Worm (Caenorhabditis elegans) whole organism, L4 larva: ENCODE results near the gene K09E9.3.

Source experiments
- F10B5.3 ChIP-seq: sonication (generic microtip); optimal IDR thresholded peaks from 2 replicates; lab custom pipeline; 2016; ENCODE audit warnings: mild to moderate bottlenecking, missing genetic modification characterization, missing compliant biosample characterization
- F37D6.2 ChIP-seq: sonication (generic microtip); optimal IDR thresholded peaks from 2 replicates; lab custom pipeline; 2016; ENCODE audit warnings: mild to moderate bottlenecking, missing genetic modification characterization, missing compliant biosample characterization
- R02D3.7 ChIP-seq: fragments of 150-350 bp; sonication (generic microtip); optimal IDR thresholded peaks from 3 replicates; lab custom pipeline; 2014; ENCODE audit warnings: missing biosample characterization, missing genetic modification characterization
- T26A8.4 ChIP-seq: fragments of 200-800 bp; sonication (Bioruptor generic); IDR thresholded peaks from 2 replicates; pipeline ENCODE4 v1.3.6; 2022; ENCODE audit warnings: missing genetic modification characterization, missing compliant biosample characterization
- Y105C5A.15 ChIP-seq: fragments of 200-800 bp; sonication (Bioruptor generic); IDR thresholded peaks from 2 replicates; pipeline ENCODE4 v1.3.6; 2022; ENCODE audit warnings: missing genetic modification characterization, missing compliant biosample characterization
- Y48G9A.11 ChIP-seq: fragments of 200-800 bp; sonication (Bioruptor generic); IDR thresholded peaks from 2 replicates; pipeline ENCODE4 v1.3.6; 2022; ENCODE audit warnings: missing genetic modification reagents, missing genetic modification characterization, missing compliant biosample characterization
- Y5F2A.4 ChIP-seq: fragments of 200-800 bp; sonication (Bioruptor generic); optimal IDR thresholded peaks from 2 replicates; lab custom pipeline; 2018; ENCODE audit warnings: mild to moderate bottlenecking, missing genetic modification characterization, missing compliant biosample characterization
- ZK337.2 ChIP-seq: fragments of 200-800 bp; sonication (Bioruptor generic); IDR thresholded peaks from 2 replicates; pipeline ENCODE4 v1.3.6; 2022; ENCODE audit warnings: missing genetic modification reagents, missing genetic modification characterization, missing compliant biosample characterization
- ZK546.5 ChIP-seq, 2 experiments: sonication (generic microtip); optimal IDR thresholded peaks; 2 replicates each; lab custom pipeline; 2017; ENCODE audit warnings: missing biosample characterization in 2 of 2, missing genetic modification characterization in 2 of 2
- aha-1 ChIP-seq: fragments of 150-350 bp; peaks from one replicate; lab custom pipeline; 2014; ENCODE audit warnings: missing biosample characterization, missing genetic modification characterization
- aly-2 ChIP-seq: sonication (generic microtip); optimal IDR thresholded peaks from 2 replicates; lab custom pipeline; 2018; ENCODE audit warnings: missing biosample characterization, missing genetic modification characterization
- ama-1 ChIP-seq: fragments of 150-350 bp; optimal IDR thresholded peaks from 2 replicates; lab custom pipeline; 2014; ENCODE audit warnings: inconsistent platforms, mixed read lengths
- arid-1 ChIP-seq: fragments of 200-800 bp; sonication (Bioruptor generic); conservative IDR thresholded peaks from 2 replicates; pipeline ENCODE4 v1.3.6; 2022; ENCODE audit warnings: missing genetic modification reagents, missing genetic modification characterization, missing compliant biosample characterization
- ceh-28 ChIP-seq: fragments of 150-350 bp; optimal IDR thresholded peaks from 2 replicates; lab custom pipeline; 2014; ENCODE audit warnings: missing biosample characterization, missing genetic modification reagents, missing genetic modification characterization
- ceh-44 ChIP-seq: fragments of 200-800 bp; sonication (Bioruptor generic); IDR thresholded peaks from 2 replicates; pipeline ENCODE4 v1.3.6; 2022; ENCODE audit warnings: missing genetic modification reagents, missing genetic modification characterization, missing compliant biosample characterization
- dmd-9 ChIP-seq: fragments of 200-800 bp; sonication (Bioruptor generic); IDR thresholded peaks from 2 replicates; pipeline ENCODE4 v1.3.6; 2022; ENCODE audit warnings: missing genetic modification reagents, missing genetic modification characterization, missing compliant biosample characterization
- dpl-1 ChIP-seq: fragments of 150-350 bp; optimal IDR thresholded peaks from 2 replicates; lab custom pipeline; 2014; ENCODE audit warnings: missing biosample characterization, missing genetic modification reagents, missing genetic modification characterization
- egl-27 ChIP-seq: sonication (generic microtip); optimal IDR thresholded peaks from 3 replicates; lab custom pipeline; 2017; ENCODE audit warnings: missing biosample characterization, missing genetic modification reagents, missing genetic modification characterization
- fkh-10 ChIP-seq: fragments of 150-350 bp; optimal IDR thresholded peaks from 2 replicates; lab custom pipeline; 2014; ENCODE audit warnings: missing biosample characterization, missing genetic modification reagents, missing genetic modification characterization
- fos-1 ChIP-seq: fragments of 150-350 bp; optimal IDR thresholded peaks from 2 replicates; lab custom pipeline; 2014; ENCODE audit warnings: missing biosample characterization, missing genetic modification characterization
- hlh-11 ChIP-seq: fragments of 200-800 bp; sonication (Bioruptor generic); optimal IDR thresholded peaks from 2 replicates; lab custom pipeline; 2018; ENCODE audit warnings: mild to moderate bottlenecking, missing genetic modification characterization, missing compliant biosample characterization
- hlh-30 ChIP-seq: sonication (generic microtip); optimal IDR thresholded peaks from 2 replicates; lab custom pipeline; 2017; ENCODE audit warnings: antibody characterized with exemption, mild to moderate bottlenecking, missing genetic modification characterization, missing compliant biosample characterization; ENCODE audit not compliant: insufficient read depth
- lim-7 ChIP-seq: fragments of 200-800 bp; sonication (Bioruptor generic); IDR thresholded peaks from 2 replicates; pipeline ENCODE4 v1.3.6; 2022; ENCODE audit warnings: missing genetic modification characterization, missing compliant biosample characterization
- lin-1 ChIP-seq: fragments of 200-800 bp; sonication (Bioruptor generic); IDR thresholded peaks from 2 replicates; pipeline ENCODE4 v1.3.6; 2022; ENCODE audit warnings: missing genetic modification reagents, missing genetic modification characterization, missing compliant biosample characterization
- lin-15B ChIP-seq: fragments of 150-350 bp; sonication (generic microtip); optimal IDR thresholded peaks from 3 replicates; lab custom pipeline; 2014; ENCODE audit warnings: missing biosample characterization, missing genetic modification characterization
- lin-38 ChIP-seq: fragments of 200-800 bp; sonication (Bioruptor generic); IDR thresholded peaks from 2 replicates; pipeline ENCODE4 v1.3.6; 2022; ENCODE audit warnings: missing genetic modification reagents, missing genetic modification characterization, missing compliant biosample characterization
- lin-39 ChIP-seq: fragments of 150-350 bp; optimal IDR thresholded peaks from 2 replicates; lab custom pipeline; 2014; ENCODE audit warnings: missing biosample characterization, missing genetic modification reagents, missing genetic modification characterization
- lsy-2 ChIP-seq, 2 experiments: fragments of 150-350 bp in 1 of 2; sonication (generic microtip) in 1 of 2; optimal IDR thresholded peaks; 2 replicates each; lab custom pipeline; 2014 to 2017; ENCODE audit warnings: missing biosample characterization in 2 of 2, missing genetic modification characterization in 2 of 2
- madf-5 ChIP-seq, 2 experiments: fragments of 200-800 bp; sonication (Bioruptor generic); IDR thresholded peaks; 2 replicates each; pipeline ENCODE4 v1.3.6; 2022; ENCODE audit warnings: missing compliant biosample characterization in 2 of 2, missing genetic modification characterization in 2 of 2
- mdt-29 ChIP-seq: fragments of 200-800 bp; sonication (Bioruptor generic); IDR thresholded peaks from 2 replicates; pipeline ENCODE4 v1.3.6; 2022; ENCODE audit warnings: missing genetic modification reagents, missing genetic modification characterization, missing compliant biosample characterization
- mes-2 ChIP-seq: sonication (generic microtip); optimal IDR thresholded peaks from 2 replicates; lab custom pipeline; 2016; ENCODE audit warnings: missing genotype, mild to moderate bottlenecking, missing genetic modification characterization, missing compliant biosample characterization; ENCODE audit not compliant: poor library complexity, severe bottlenecking
- mxl-3 ChIP-seq: fragments of 200-800 bp; sonication (Bioruptor generic); optimal IDR thresholded peaks from 2 replicates; lab custom pipeline; 2018; ENCODE audit warnings: mild to moderate bottlenecking, missing genetic modification characterization, missing compliant biosample characterization
- nhr-102 ChIP-seq: sonication (generic microtip); optimal IDR thresholded peaks from 2 replicates; lab custom pipeline; 2016; ENCODE audit warnings: mild to moderate bottlenecking, missing genetic modification characterization, moderate library complexity, missing compliant biosample characterization
- nhr-237 ChIP-seq: sonication (generic microtip); optimal IDR thresholded peaks from 2 replicates; lab custom pipeline; 2017; ENCODE audit warnings: missing biosample characterization, missing genetic modification characterization
- nhr-25 ChIP-seq: sonication (generic microtip); optimal IDR thresholded peaks from 2 replicates; lab custom pipeline; 2017; ENCODE audit warnings: missing genetic modification characterization, mild to moderate bottlenecking, missing compliant biosample characterization, antibody characterized with exemption, moderate library complexity, borderline replicate concordance; ENCODE audit not compliant: insufficient read depth
- nhr-28 ChIP-seq: fragments of 150-350 bp; optimal IDR thresholded peaks from 2 replicates; lab custom pipeline; 2014; ENCODE audit warnings: missing biosample characterization, missing genetic modification characterization
- nhr-76 ChIP-seq: fragments of 150-350 bp; optimal IDR thresholded peaks from 2 replicates; lab custom pipeline; 2014; ENCODE audit warnings: missing biosample characterization, missing genetic modification characterization
- pha-4 ChIP-seq, 2 experiments: fragments of 150-350 bp in 1 of 2; fragments of 200-800 bp in 1 of 2; sonication (Bioruptor generic) in 1 of 2; IDR thresholded peaks in 1 of 2; optimal IDR thresholded peaks in 1 of 2; 2 replicates each; pipeline versions ENCODE4 v1.3.6 to Lab custom; 2014 to 2022; ENCODE audit warnings: missing genetic modification characterization in 2 of 2, missing genetic modification reagents in 2 of 2, missing biosample characterization in 1 of 2, missing compliant biosample characterization in 1 of 2
- rbr-2 ChIP-seq: sonication (generic microtip); optimal IDR thresholded peaks from 2 replicates; lab custom pipeline; 2016; ENCODE audit warnings: missing genotype, missing genetic modification characterization, missing compliant biosample characterization
- saeg-2 ChIP-seq: fragments of 200-800 bp; sonication (Bioruptor generic); IDR thresholded peaks from 2 replicates; pipeline ENCODE4 v1.3.6; 2022; ENCODE audit warnings: missing genetic modification reagents, missing genetic modification characterization, missing compliant biosample characterization
- set-16 ChIP-seq: fragments of 200-800 bp; sonication (Bioruptor generic); IDR thresholded peaks from 2 replicates; pipeline ENCODE4 v1.3.6; 2022; ENCODE audit warnings: missing genetic modification reagents, missing genetic modification characterization, missing compliant biosample characterization
- skn-1 ChIP-seq: fragments of 150-350 bp; optimal IDR thresholded peaks from 2 replicates; lab custom pipeline; 2014; ENCODE audit warnings: missing biosample characterization, missing genetic modification characterization
- spr-1 ChIP-seq: sonication (generic microtip); optimal IDR thresholded peaks from 2 replicates; lab custom pipeline; 2016; ENCODE audit warnings: mild to moderate bottlenecking, missing genetic modification characterization, missing compliant biosample characterization
- spr-3 ChIP-seq: fragments of 200-800 bp; sonication (Bioruptor generic); optimal IDR thresholded peaks from 2 replicates; lab custom pipeline; 2018; ENCODE audit warnings: mild to moderate bottlenecking, missing genetic modification characterization, missing compliant biosample characterization
- tag-97 ChIP-seq: fragments of 200-800 bp; sonication (Bioruptor generic); IDR thresholded peaks from 2 replicates; pipeline ENCODE4 v1.3.6; 2022; ENCODE audit warnings: missing genetic modification characterization, missing compliant biosample characterization
- unc-39 ChIP-seq: sonication (generic microtip); optimal IDR thresholded peaks from 2 replicates; lab custom pipeline; 2017; ENCODE audit warnings: missing biosample characterization, missing genetic modification characterization
- unc-62 ChIP-seq, 3 experiments: fragments of 150-350 bp in 1 of 3; sonication (generic microtip); optimal IDR thresholded peaks in 2 of 3; peaks in 1 of 3; 1 replicate in 1 of 3; 2 replicates in 2 of 3; lab custom pipeline; 2014 to 2017; ENCODE audit warnings: missing biosample characterization in 3 of 3, missing genetic modification characterization in 3 of 3, missing genetic modification reagents in 3 of 3, missing genotype in 1 of 3
- vab-7 ChIP-seq: fragments of 200-800 bp; sonication (Bioruptor generic); IDR thresholded peaks from 2 replicates; pipeline ENCODE4 v1.3.6; 2022; ENCODE audit warnings: missing genetic modification reagents, missing genetic modification characterization, missing compliant biosample characterization
- zfp-3 ChIP-seq: fragments of 200-800 bp; sonication (Bioruptor generic); conservative IDR thresholded peaks from 2 replicates; pipeline ENCODE4 v1.3.6; 2022; ENCODE audit warnings: missing genetic modification reagents, missing genetic modification characterization, missing compliant biosample characterization
- zip-11 ChIP-seq: fragments of 200-800 bp; sonication (Bioruptor generic); IDR thresholded peaks from 2 replicates; pipeline ENCODE4 v1.3.6; 2022; ENCODE audit warnings: missing genetic modification characterization, missing compliant biosample characterization
- ztf-11 ChIP-seq: fragments of 150-350 bp; optimal IDR thresholded peaks from 2 replicates; lab custom pipeline; 2014; ENCODE audit warnings: missing biosample characterization, missing genetic modification characterization

Gene K09E9.3

ce11 chrX:15616443-15616842 lies 2.8 kb upstream of the K09E9.3 start, which contains the start of gene ergi-3 (continued):
- TF ChIP-seq ama-1 (lab: Kevin White, UChicago) (no peak), mdt-29 (GFP tag; lab: Robert Waterston, UW) (no peak), vab-7 (GFP tag; lab: Robert Waterston, UW) (no peak), R02D3.7 (tag; lab: Kevin White, UChicago) (no peak), hlh-30 (tag; lab: Kevin White, UChicago) (peak; percentile 45), lin-1 (GFP tag; lab: Robert Waterston, UW) (no peak), fos-1 (tag; lab: Kevin White, UChicago) (no peak), lim-7 (GFP tag; lab: Robert Waterston, UW) (no peak), mes-2 (tag; lab: Kevin White, UChicago) (peak; percentile 79), Y48G9A.11 (GFP tag; lab: Robert Waterston, UW) (no peak), aha-1 (tag; lab: Kevin White, UChicago) (no peak), egl-27 (tag; lab: Kevin White, UChicago) (no peak), lsy-2 (tag; optimal IDR thresholded peaks at IDR 0.05; lab: Kevin White, UChicago) (peak in 1 of 2 experiments; percentile 83), aly-2 (no peak), spr-1 (tag; lab: Kevin White, UChicago) (no peak), F10B5.3 (no peak), ZK546.5 (tag; optimal IDR thresholded peaks at IDR 0.05; lab: Kevin White, UChicago) (no peak), ZK337.2 (GFP tag; lab: Robert Waterston, UW) (no peak), saeg-2 (GFP tag; lab: Robert Waterston, UW) (no peak), unc-39 (tag; lab: Kevin White, UChicago) (no peak), ztf-11 (tag; lab: Kevin White, UChicago) (no peak), spr-3 (GFP tag; lab: Kevin White, UChicago) (no peak), mxl-3 (GFP tag; lab: Kevin White, UChicago) (peak; percentile 41), set-16 (GFP tag; lab: Robert Waterston, UW) (no peak), nhr-28 (tag; lab: Kevin White, UChicago) (peak; percentile 91), T26A8.4 (no peak), Y105C5A.15 (GFP tag; lab: Robert Waterston, UW) (no peak), skn-1 (no peak), lin-38 (GFP tag; lab: Robert Waterston, UW) (peak; percentile 90), F37D6.2 (no peak), tag-97 (GFP tag; lab: Robert Waterston, UW) (no peak), nhr-25 (tag; lab: Kevin White, UChicago) (no peak), madf-5 (GFP tag; IDR thresholded peaks at IDR 0.05; lab: Robert Waterston, UW) (no peak), nhr-102 (tag; lab: Kevin White, UChicago) (no peak), dpl-1 (GFP tag; lab: Kevin White, UChicago) (peak; percentile 35), zfp-3 (GFP tag; lab: Robert Waterston, UW) (no peak), unc-62 (GFP tag; optimal IDR thresholded peaks at IDR 0.05 in 1 of 2; lab: Kevin White, UChicago) (peak in 1 of 2 experiments; percentile 18), unc-62 (tag; optimal IDR thresholded peaks at IDR 0.05; lab: Kevin White, UChicago) (no peak), ceh-28 (no peak), hlh-11 (tag; lab: Kevin White, UChicago) (peak; percentile 59), Y5F2A.4 (no peak), zip-11 (GFP tag; lab: Robert Waterston, UW) (no peak), pha-4 (GFP tag; IDR thresholded peaks at IDR 0.05; lab: Robert Waterston, UW) (no peak), pha-4 (tag; optimal IDR thresholded peaks at IDR 0.05; lab: Kevin White, UChicago) (peak; percentile 44), lin-15B (tag; lab: Kevin White, UChicago) (no peak), lin-39 (tag; lab: Kevin White, UChicago) (no peak), nhr-237 (tag; lab: Kevin White, UChicago) (no peak), ceh-44 (GFP tag; lab: Robert Waterston, UW) (no peak), dmd-9 (GFP tag; lab: Robert Waterston, UW) (no peak), nhr-76 (tag; lab: Kevin White, UChicago) (no peak), fkh-10 (GFP tag; lab: Kevin White, UChicago) (peak; percentile 5), arid-1 (no peak), rbr-2 (tag; lab: Kevin White, UChicago) (peak; percentile 17)
